Worm (Caenorhabditis elegans): ENCODE measurements around the gene plk-1.
A peak's percentile ranks its signal among the peaks of the same experiment; 100 is the strongest.

The plk-1 gene

ce11 chrIII:8111347-8111746, 10.2 kb downstream of the plk-1 start:
- TF ChIP-seq duxl-1 (tag; optimal IDR thresholded peaks at IDR 0.05; ENCODE audit: poor library complexity) (no peak), tag-97 (GFP tag; IDR thresholded peaks at IDR 0.05) (no peak), spr-3 (GFP tag; optimal IDR thresholded peaks at IDR 0.05) (no peak), aha-1 (tag) (peak; percentile 63), unc-62 (GFP tag; optimal IDR thresholded peaks at IDR 0.05 in 1 of 2) (peak in 1 of 2 experiments; percentile 52), unc-62 (tag; optimal IDR thresholded peaks at IDR 0.05) (no peak), php-3 (GFP tag; IDR thresholded peaks at IDR 0.05) (no peak)

DNA sequence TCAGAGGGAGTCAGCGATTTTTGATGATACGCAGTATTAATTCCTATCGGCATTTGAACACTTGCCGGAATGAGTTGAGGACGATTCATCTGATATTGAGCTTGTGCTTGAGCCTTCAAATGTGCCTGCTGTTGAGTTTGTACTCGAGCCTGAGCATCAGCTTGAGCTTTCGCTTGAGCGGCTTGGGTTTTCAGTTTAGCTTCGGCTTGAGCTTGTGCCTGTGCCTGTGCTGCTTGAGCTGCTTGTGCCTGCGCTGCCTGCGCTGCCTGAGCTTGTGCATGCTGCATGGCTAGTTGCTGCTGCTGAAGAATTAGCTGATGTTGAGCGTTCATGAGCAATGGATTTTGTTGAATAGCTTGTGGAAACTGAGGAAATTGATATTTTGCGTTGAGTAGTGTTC, 14.7 kb downstream of the plk-1 start:
- TF ChIP-seq set-16 (GFP tag; IDR thresholded peaks at IDR 0.05) (peak; percentile 59), madf-5 (GFP tag; IDR thresholded peaks at IDR 0.05) (0 out of 4 replicates have a peak, but pooled peaks of 1 of the 2 experiments have one; percentile 27), lim-7 (GFP tag; IDR thresholded peaks at IDR 0.05) (0 out of 2 replicates have a peak, but pooled peaks have one; percentile 36), mes-2 (tag; optimal IDR thresholded peaks at IDR 0.05; ENCODE audit: poor library complexity, severe bottlenecking) (no peak), T20F7.1 (GFP tag; optimal IDR thresholded peaks at IDR 0.05) (no peak), ceh-32 (tag; optimal IDR thresholded peaks at IDR 0.05; ENCODE audit: poor library complexity) (no peak), nhr-25 (tag; optimal IDR thresholded peaks at IDR 0.05; ENCODE audit: borderline replicate concordance, insufficient read depth) (no peak), Y105C5A.15 (GFP tag; IDR thresholded peaks at IDR 0.05) (no peak)

- TF ChIP-seq set-16 (GFP tag; IDR thresholded peaks at IDR 0.05) (peak; percentile 83), D1046.2 (GFP tag; IDR thresholded peaks at IDR 0.05) (no peak)
These were observed 16.0 kb downstream of the plk-1 start for ce11 chrIII:8117155-8117554.

DNA sequence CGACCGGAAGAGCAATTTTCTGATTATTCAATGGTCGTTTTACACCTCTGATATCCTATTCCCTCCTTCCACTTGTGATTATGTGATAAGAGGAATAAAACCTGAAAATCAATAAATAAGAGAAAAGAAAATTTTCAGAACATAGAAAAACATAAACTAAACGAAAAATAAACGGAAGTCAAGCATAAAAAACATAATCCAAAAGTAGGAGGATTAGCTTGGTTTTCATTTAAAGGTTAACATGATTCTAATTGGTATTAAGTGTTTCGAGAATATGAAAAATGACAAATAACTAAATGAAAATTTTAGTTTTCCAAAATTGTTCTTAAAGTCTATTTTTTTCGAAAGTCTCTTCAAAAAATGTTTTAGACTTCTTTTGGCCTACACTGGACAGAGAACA, 20.0 kb downstream of the plk-1 start, which contains the start of gene gei-8:
TSS of gene gei-8 (minus strand) at position 101 of the 400 bp plus-strand sequence.
- TF ChIP-seq unc-62 (GFP tag; optimal IDR thresholded peaks at IDR 0.05 in 1 of 2): peak in 1 of 2 experiments; percentile 17
- no peak for TF ChIP-seq unc-62 (tag; optimal IDR thresholded peaks at IDR 0.05)
- no peak for TF ChIP-seq zfp-3 (GFP tag; conservative IDR thresholded peaks at IDR 0.05)

ce11 chrIII:8121923-8122322, 20.8 kb downstream of the plk-1 start:
- peak; percentile 51 for TF ChIP-seq aha-1 (tag)
- TF ChIP-seq duxl-1 (tag; optimal IDR thresholded peaks at IDR 0.05; ENCODE audit: poor library complexity): no peak
- peak in 1 of 2 experiments; percentile 36 for TF ChIP-seq lsy-2 (tag; optimal IDR thresholded peaks at IDR 0.05)
- TF ChIP-seq nhr-11 (tag; optimal IDR thresholded peaks at IDR 0.05): peak; percentile 6

DNA sequence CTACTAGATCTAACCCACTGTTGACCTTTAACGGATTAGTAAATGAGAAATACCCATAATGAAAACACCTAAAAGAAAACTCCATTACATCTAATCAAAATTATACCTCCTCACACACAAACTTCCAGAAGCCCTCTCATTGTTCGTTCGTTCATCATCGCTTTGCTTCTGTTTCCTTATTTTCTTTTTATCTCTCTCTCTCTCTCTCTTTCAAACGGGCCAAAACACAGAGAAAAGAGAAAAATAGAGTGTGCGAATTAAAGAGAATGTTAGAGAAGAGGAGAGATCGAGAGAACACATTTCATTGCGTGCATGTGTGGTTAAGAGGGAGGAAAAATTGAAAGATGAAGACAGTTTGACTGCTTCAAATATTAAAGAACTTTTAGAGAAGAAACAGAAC, 23.2 kb downstream of the plk-1 start:
- TF ChIP-seq nhr-6 (tag; optimal IDR thresholded peaks at IDR 0.05) (peak; percentile 40), nhr-48 (tag; optimal IDR thresholded peaks at IDR 0.05) (peak; percentile 15), fkh-10 (GFP tag; optimal IDR thresholded peaks at IDR 0.05) (peak; percentile 44), unc-62 (GFP tag; optimal IDR thresholded peaks at IDR 0.05 in 1 of 2) (peak in 1 of 2 experiments; percentile 52), unc-62 (tag; optimal IDR thresholded peaks at IDR 0.05) (no peak), madf-5 (GFP tag; IDR thresholded peaks at IDR 0.05) (no peak), lin-39 (tag; optimal IDR thresholded peaks at IDR 0.05) (no peak), nhr-25 (tag; optimal IDR thresholded peaks at IDR 0.05; ENCODE audit: borderline replicate concordance, insufficient read depth) (peak; percentile 36), mdt-29 (GFP tag; IDR thresholded peaks at IDR 0.05) (no peak), rbr-2 (tag; optimal IDR thresholded peaks at IDR 0.05) (peak; percentile 37), hlh-11 (tag; optimal IDR thresholded peaks at IDR 0.05) (peak; percentile 76), lin-13 (GFP tag; optimal IDR thresholded peaks at IDR 0.05) (peak; percentile 8), nhr-10 (tag; optimal IDR thresholded peaks at IDR 0.05) (no peak), dmd-6 (GFP tag; IDR thresholded peaks at IDR 0.05) (peak; percentile 49), zag-1 (tag; optimal IDR thresholded peaks at IDR 0.05) (no peak), daf-16 (GFP tag; optimal IDR thresholded peaks at IDR 0.05) (no peak), daf-16 (tag; optimal IDR thresholded peaks at IDR 0.05) (peak; percentile 49), mep-1 (tag; optimal IDR thresholded peaks at IDR 0.05) (peak; percentile 87), nhr-11 (tag; optimal IDR thresholded peaks at IDR 0.05) (peak; percentile 30), hmg-1.1 (GFP tag; IDR thresholded peaks at IDR 0.05) (peak; percentile 53), nhr-77 (tag; optimal IDR thresholded peaks at IDR 0.05) (peak; percentile 42), dve-1 (tag; optimal IDR thresholded peaks at IDR 0.05; ENCODE audit: insufficient read depth) (peak; percentile 85), lsy-2 (tag; optimal IDR thresholded peaks at IDR 0.05) (peak; percentile 64 to 91), lin-29 (GFP tag; IDR thresholded peaks at IDR 0.05) (no peak), mxl-3 (GFP tag; optimal IDR thresholded peaks at IDR 0.05) (peak; percentile 63), aha-1 (tag) (peak; percentile 86), gei-8 (GFP tag; optimal IDR thresholded peaks at IDR 0.05) (peak; percentile 58), ztf-11 (tag; optimal IDR thresholded peaks at IDR 0.05) (no peak)

Measured in whole organism, L4 larva.